Fruit fly (Drosophila melanogaster) whole organism, embryonic: ENCODE measurements around the gene wb.

Experiments used
- Awh ChIP-seq: fragments of 200-800 bp; sonication (Bioruptor generic); IDR thresholded peaks from 2 replicates; pipeline ENCODE4, ENCODE4 v1.3.6; 2022; ENCODE audit warnings: missing biosample characterization, missing genetic modification characterization
- Bteb2 ChIP-seq: fragments of 200-800 bp; sonication (Bioruptor generic); optimal IDR thresholded peaks from 2 replicates; lab custom pipeline; 2016; ENCODE audit warnings: missing biosample characterization, missing genetic modification characterization
- C15 ChIP-seq: fragments of 200-800 bp; sonication (Bioruptor generic); IDR thresholded peaks from 3 replicates; pipeline ENCODE4 v1.3.6; 2022; ENCODE audit warnings: missing biosample characterization, missing genetic modification characterization
- CG12769 ChIP-seq: fragments of 200-800 bp; sonication (Bioruptor generic); optimal IDR thresholded peaks from 2 replicates; lab custom pipeline; 2019; ENCODE audit warnings: missing biosample characterization, mild to moderate bottlenecking, missing genetic modification characterization, moderate library complexity
- CG17912 ChIP-seq: fragments of 200-800 bp; sonication (Bioruptor generic); optimal IDR thresholded peaks from 2 replicates; lab custom pipeline; 2018; ENCODE audit warnings: missing biosample characterization, mild to moderate bottlenecking, missing genetic modification characterization
- CG3281 ChIP-seq: fragments of 200-800 bp; sonication (Bioruptor generic); optimal IDR thresholded peaks from 3 replicates; lab custom pipeline; 2017; ENCODE audit warnings: missing biosample characterization, mild to moderate bottlenecking, missing genetic modification characterization
- CG34224 ChIP-seq: fragments of 200-800 bp; sonication (Bioruptor generic); IDR thresholded peaks from 3 replicates; pipeline ENCODE4 v1.3.6; 2022; ENCODE audit warnings: missing biosample characterization, missing genetic modification characterization; ENCODE audit not compliant: partially characterized antibody
- CG4328 ChIP-seq: fragments of 200-800 bp; sonication (Bioruptor generic); optimal IDR thresholded peaks from 3 replicates; lab custom pipeline; 2017; ENCODE audit warnings: missing biosample characterization, missing genetic modification reagents, missing genetic modification characterization
- Dref ChIP-seq: fragments of 200-800 bp; sonication (Bioruptor generic); IDR thresholded peaks from 2 replicates; pipeline ENCODE4 v1.3.6; 2022; ENCODE audit warnings: missing biosample characterization, missing genetic modification characterization
- E2f1 ChIP-seq: fragments of 200-800 bp; sonication (Bioruptor generic); IDR thresholded peaks from 2 replicates; pipeline ENCODE4 v1.3.6; 2022; ENCODE audit warnings: missing biosample characterization, missing genetic modification characterization
- Eip74EF ChIP-seq, 2 experiments: fragments of 200-800 bp in 1 of 2; fragments of >200 bp in 1 of 2; sonication (Bioruptor generic) in 1 of 2; optimal IDR thresholded peaks; 2 replicates each; lab custom pipeline; 2017 to 2019; ENCODE audit warnings: missing biosample characterization in 2 of 2, missing genetic modification characterization in 2 of 2, mild to moderate bottlenecking in 1 of 2, moderate library complexity in 1 of 2
- Elba2 ChIP-seq: fragments of 200-800 bp; sonication (Bioruptor generic); optimal IDR thresholded peaks from 3 replicates; lab custom pipeline; 2016; ENCODE audit warnings: missing biosample characterization, missing genetic modification characterization
- MTF-1 ChIP-seq: fragments of 200-800 bp; sonication (Bioruptor generic); optimal IDR thresholded peaks from 2 replicates; lab custom pipeline; 2018; ENCODE audit warnings: missing biosample characterization, mild to moderate bottlenecking, missing genetic modification characterization, borderline replicate concordance
- NK7.1 ChIP-seq: fragments of 200-800 bp; sonication (Bioruptor generic); optimal IDR thresholded peaks from 3 replicates; lab custom pipeline; 2016; ENCODE audit warnings: missing biosample characterization, missing genetic modification characterization
- Pdp1 ChIP-seq, 2 experiments: fragments of 200-800 bp; sonication (Bioruptor generic); optimal IDR thresholded peaks; 3 replicates each; lab custom pipeline; 2016; ENCODE audit warnings: missing biosample characterization in 2 of 2, missing genetic modification characterization in 2 of 2, mild to moderate bottlenecking in 1 of 2, moderate library complexity in 1 of 2
- Poxn ChIP-seq: fragments of 200-800 bp; sonication (Bioruptor generic); IDR thresholded peaks from 2 replicates; pipeline ENCODE4 v1.3.6; 2022; ENCODE audit warnings: missing biosample characterization, missing genetic modification characterization
- Vsx1 ChIP-seq: fragments of 200-800 bp; sonication (Bioruptor generic); optimal IDR thresholded peaks from 2 replicates; lab custom pipeline; 2017; ENCODE audit warnings: missing biosample characterization, mild to moderate bottlenecking, missing genetic modification characterization, missing genetic modification reagents
- abd-A ChIP-seq: fragments of 200-800 bp; sonication (Bioruptor generic); optimal IDR thresholded peaks from 3 replicates; lab custom pipeline; 2019; ENCODE audit warnings: missing biosample characterization, mild to moderate bottlenecking, missing genetic modification characterization, moderate library complexity
- chinmo ChIP-seq: fragments of 200-800 bp; sonication (Bioruptor generic); IDR thresholded peaks from 4 replicates; pipeline ENCODE4 v1.3.6; 2022; ENCODE audit warnings: missing biosample characterization, missing genetic modification characterization; ENCODE audit not compliant: partially characterized antibody
- crc ChIP-seq: fragments of 200-800 bp; sonication (Bioruptor generic); optimal IDR thresholded peaks from 2 replicates; lab custom pipeline; 2016; ENCODE audit warnings: missing biosample characterization, missing genetic modification characterization
- grn ChIP-seq: fragments of 200-800 bp; sonication (Bioruptor generic); optimal IDR thresholded peaks from 3 replicates; lab custom pipeline; 2017; ENCODE audit warnings: missing biosample characterization, missing genetic modification characterization
- inv ChIP-seq: fragments of 200-800 bp; sonication (Bioruptor generic); IDR thresholded peaks from 2 replicates; pipeline ENCODE4 v1.3.6; 2022; ENCODE audit warnings: missing biosample characterization, missing genetic modification characterization; ENCODE audit not compliant: partially characterized antibody
- kah ChIP-seq: fragments of 200-800 bp; sonication (Bioruptor generic); optimal IDR thresholded peaks from 2 replicates; lab custom pipeline; 2018; ENCODE audit warnings: missing biosample characterization, mild to moderate bottlenecking, missing genetic modification characterization
- maf-S ChIP-seq: fragments of 200-800 bp; sonication (Bioruptor generic); optimal IDR thresholded peaks from 2 replicates; lab custom pipeline; 2016; ENCODE audit warnings: missing biosample characterization, missing genetic modification characterization
- mirr ChIP-seq: fragments of 200-800 bp; sonication (Bioruptor generic); optimal IDR thresholded peaks from 3 replicates; lab custom pipeline; 2018; ENCODE audit warnings: missing biosample characterization, mild to moderate bottlenecking, missing genetic modification characterization
- nau ChIP-seq: fragments of 200-800 bp; sonication (Bioruptor generic); optimal IDR thresholded peaks from 3 replicates; lab custom pipeline; 2017; ENCODE audit warnings: missing biosample characterization, mild to moderate bottlenecking, missing genetic modification characterization, missing genetic modification reagents
- oc ChIP-seq: fragments of 200-800 bp; sonication (Bioruptor generic); optimal IDR thresholded peaks from 2 replicates; lab custom pipeline; 2018; ENCODE audit warnings: missing biosample characterization, mild to moderate bottlenecking, missing genetic modification characterization, moderate library complexity
- otp ChIP-seq: fragments of 200-800 bp; sonication (Bioruptor generic); IDR thresholded peaks from 3 replicates; pipeline ENCODE4, ENCODE4 v1.3.6; 2022; ENCODE audit warnings: missing biosample characterization, missing genetic modification characterization
- pfk ChIP-seq: fragments of 200-800 bp; sonication (Bioruptor generic); optimal IDR thresholded peaks from 2 replicates; lab custom pipeline; 2018; ENCODE audit warnings: missing biosample characterization, mild to moderate bottlenecking, missing genetic modification characterization, moderate library complexity
- run ChIP-seq: fragments of 200-800 bp; sonication (Bioruptor generic); optimal IDR thresholded peaks from 3 replicates; lab custom pipeline; 2018; ENCODE audit warnings: missing biosample characterization, mild to moderate bottlenecking, missing genetic modification characterization
- sd ChIP-seq: fragments of 200-800 bp; sonication (Bioruptor generic); optimal IDR thresholded peaks from 3 replicates; lab custom pipeline; 2018; ENCODE audit warnings: missing biosample characterization, mild to moderate bottlenecking, missing genetic modification characterization, moderate library complexity
- sens ChIP-seq: fragments of 200-800 bp; sonication (Bioruptor generic); peaks from one replicate; lab custom pipeline; 2016; ENCODE audit warnings: missing biosample characterization, missing genetic modification characterization
- trh ChIP-seq: fragments of 200-800 bp; sonication (Bioruptor generic); optimal IDR thresholded peaks from 2 replicates; lab custom pipeline; 2016; ENCODE audit warnings: missing biosample characterization, missing genetic modification characterization
- vvl ChIP-seq: fragments of 200-800 bp; sonication (Bioruptor generic); IDR thresholded peaks from 2 replicates; pipeline ENCODE4 v1.3.6; 2022; ENCODE audit warnings: missing biosample characterization, missing genetic modification characterization

The wb gene

DNA sequence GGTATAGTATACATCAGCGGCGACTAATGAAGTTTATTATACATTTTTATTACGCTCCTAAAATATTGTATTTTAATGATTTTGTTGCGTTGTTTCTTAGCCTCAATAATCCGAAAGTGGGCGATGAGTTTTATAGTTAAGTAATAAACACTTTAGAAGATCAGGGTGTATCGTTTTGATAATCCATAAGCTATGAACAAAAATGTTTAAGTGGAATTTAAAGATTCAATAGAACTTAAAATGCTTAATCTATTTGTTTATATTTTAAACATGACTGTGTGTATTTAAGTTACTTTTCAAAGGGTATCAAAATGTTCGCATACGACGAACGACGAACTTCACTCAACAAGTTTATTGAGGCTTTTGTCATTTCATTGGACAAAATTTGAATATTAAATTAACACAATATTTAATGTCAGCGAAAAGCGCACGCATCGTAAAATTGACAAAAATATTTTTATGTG is 109.5 kb downstream of the wb start (continued):
- peak; percentile 61 for TF ChIP-seq E2f1 (GFP tag; lab: Robert Waterston, UW)
- no peak for TF ChIP-seq Elba2
- TF ChIP-seq inv (GFP tag; lab: Robert Waterston, UW): no peak

DNA sequence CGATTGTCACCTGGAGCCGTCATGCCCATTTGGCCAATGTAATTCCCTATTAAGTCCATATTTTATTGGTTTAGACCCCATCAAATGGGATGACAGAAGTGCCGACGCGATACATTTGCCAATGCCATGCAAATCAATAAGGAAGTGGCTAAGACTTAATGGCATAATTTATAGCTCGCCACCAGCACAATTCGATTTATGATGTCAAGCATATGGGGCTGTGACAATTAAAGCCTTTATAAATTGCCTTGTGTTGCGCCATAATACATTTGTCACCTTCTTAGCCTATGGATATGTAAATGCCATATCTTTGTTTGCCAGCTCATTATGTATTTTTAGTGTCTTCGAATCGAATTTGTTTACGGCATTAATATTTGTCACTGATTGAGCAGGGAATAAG is 110.4 kb downstream of the wb start:
- peak in 1 of 2 experiments; percentile 83 for TF ChIP-seq Eip74EF (GFP tag; optimal IDR thresholded peaks at IDR 0.05; lab: Kevin White, UChicago)
- peak; percentile 51 for TF ChIP-seq sd (tag; lab: Kevin White, UChicago)
- 0 out of 3 replicates have a peak, but pooled peaks have one; percentile 16 for TF ChIP-seq C15 (GFP tag; lab: Robert Waterston, UW)
- TF ChIP-seq mirr (GFP tag; lab: Kevin White, UChicago): peak; percentile 27
- peak; percentile 68 for TF ChIP-seq oc
- TF ChIP-seq Poxn (GFP tag; lab: Robert Waterston, UW): no peak
- peak; percentile 58 for TF ChIP-seq CG12769
- TF ChIP-seq kah (GFP tag; lab: Kevin White, UChicago): no peak
- TF ChIP-seq Awh (GFP tag; lab: Robert Waterston, UW): peak; percentile 14; the same call in 1 of the 2 replicates
- peak; percentile 64; the same call in 1 of the 4 replicates for TF ChIP-seq chinmo (GFP tag; lab: Robert Waterston, UW)
- TF ChIP-seq CG4328 (GFP tag; lab: Kevin White, UChicago): peak; percentile 12
- TF ChIP-seq trh: no peak
- peak; percentile 83 for TF ChIP-seq abd-A (tag; lab: Kevin White, UChicago)

DNA sequence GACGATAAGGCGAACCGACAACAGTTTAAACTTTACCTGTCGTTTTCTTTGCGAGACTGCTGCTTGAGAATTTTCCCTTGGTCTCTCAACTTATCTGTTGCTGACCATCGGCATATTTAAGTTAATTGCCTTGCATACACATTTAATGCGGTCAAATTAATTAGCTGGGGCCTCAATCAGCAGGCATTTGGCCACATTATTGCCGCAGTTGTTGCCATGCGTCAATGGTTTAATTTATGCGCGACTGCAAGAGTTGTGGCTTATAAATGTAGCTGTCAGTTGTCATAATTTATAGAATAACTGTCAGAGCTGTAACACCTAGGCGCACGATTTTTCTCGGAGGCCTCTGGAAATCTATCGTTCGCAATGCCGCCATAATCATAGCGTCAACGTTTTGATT is 111.2 kb downstream of the wb start:
- TF ChIP-seq NK7.1 (GFP tag; lab: Kevin White, UChicago) (no peak), crc (GFP tag; lab: Kevin White, UChicago) (no peak), Bteb2 (GFP tag; lab: Kevin White, UChicago) (no peak), Pdp1 (GFP tag; optimal IDR thresholded peaks at IDR 0.05; lab: Kevin White, UChicago) (no peak), maf-S (GFP tag; lab: Kevin White, UChicago) (no peak), chinmo (GFP tag; lab: Robert Waterston, UW) (peak; percentile 79; the same call in 2 of the 4 replicates), nau (peak; percentile 27), vvl (GFP tag; lab: Robert Waterston, UW) (peak; percentile 55), otp (GFP tag; lab: Robert Waterston, UW) (0 out of 3 replicates have a peak, but pooled peaks have one; percentile 6), CG34224 (no peak), grn (peak; percentile 27), sd (tag; lab: Kevin White, UChicago) (peak; percentile 9), pfk (GFP tag; lab: Kevin White, UChicago) (no peak), Awh (GFP tag; lab: Robert Waterston, UW) (peak; percentile 95), MTF-1 (GFP tag; lab: Kevin White, UChicago) (no peak), Dref (GFP tag; lab: Robert Waterston, UW) (no peak), CG3281 (GFP tag; lab: Kevin White, UChicago) (no peak), Vsx1 (GFP tag; lab: Kevin White, UChicago) (peak; percentile 55), CG17912 (no peak), run (tag; lab: Kevin White, UChicago) (peak; percentile 59), sens (peak; percentile 62), abd-A (tag; lab: Kevin White, UChicago) (peak; percentile 63)
- TF ChIP-seq, all 482 proteins: peak for 11
